Fruit fly (Drosophila melanogaster) whole organism, wandering third instar larva: ENCODE data around the gene CG9921.

Experiments used
- GATAd ChIP-seq: sonication (Bioruptor generic); optimal IDR thresholded peaks from 2 replicates; lab custom pipeline; 2016; ENCODE audit warnings: missing biosample characterization, missing genetic modification characterization
- Mio ChIP-seq: sonication (Bioruptor generic); optimal IDR thresholded peaks from 2 replicates; lab custom pipeline; 2016; ENCODE audit warnings: missing biosample characterization, missing genetic modification characterization
- Vsx2 ChIP-seq: fragments of 200-300, 225-300 bp; sonication (Bioruptor generic); optimal IDR thresholded peaks from 2 replicates; lab custom pipeline; 2018; ENCODE audit warnings: missing biosample characterization, missing genetic modification characterization; ENCODE audit not compliant: partially characterized antibody
- br ChIP-seq: fragments of 200-800 bp; sonication (Bioruptor generic); optimal IDR thresholded peaks from 2 replicates; lab custom pipeline; 2016; ENCODE audit warnings: missing biosample characterization, missing genetic modification characterization
- dsf ChIP-seq: sonication (Bioruptor generic); optimal IDR thresholded peaks from 2 replicates; lab custom pipeline; 2016; ENCODE audit warnings: missing biosample characterization, missing genetic modification characterization, borderline replicate concordance
- sv ChIP-seq: fragments of 200-800 bp; sonication (Bioruptor generic); optimal IDR thresholded peaks from 3 replicates; lab custom pipeline; 2016; ENCODE audit warnings: missing biosample characterization, missing genetic modification characterization
- tai ChIP-seq: sonication (Bioruptor generic); optimal IDR thresholded peaks from 2 replicates; lab custom pipeline; 2016; ENCODE audit warnings: missing biosample characterization, missing genetic modification characterization

DNA sequence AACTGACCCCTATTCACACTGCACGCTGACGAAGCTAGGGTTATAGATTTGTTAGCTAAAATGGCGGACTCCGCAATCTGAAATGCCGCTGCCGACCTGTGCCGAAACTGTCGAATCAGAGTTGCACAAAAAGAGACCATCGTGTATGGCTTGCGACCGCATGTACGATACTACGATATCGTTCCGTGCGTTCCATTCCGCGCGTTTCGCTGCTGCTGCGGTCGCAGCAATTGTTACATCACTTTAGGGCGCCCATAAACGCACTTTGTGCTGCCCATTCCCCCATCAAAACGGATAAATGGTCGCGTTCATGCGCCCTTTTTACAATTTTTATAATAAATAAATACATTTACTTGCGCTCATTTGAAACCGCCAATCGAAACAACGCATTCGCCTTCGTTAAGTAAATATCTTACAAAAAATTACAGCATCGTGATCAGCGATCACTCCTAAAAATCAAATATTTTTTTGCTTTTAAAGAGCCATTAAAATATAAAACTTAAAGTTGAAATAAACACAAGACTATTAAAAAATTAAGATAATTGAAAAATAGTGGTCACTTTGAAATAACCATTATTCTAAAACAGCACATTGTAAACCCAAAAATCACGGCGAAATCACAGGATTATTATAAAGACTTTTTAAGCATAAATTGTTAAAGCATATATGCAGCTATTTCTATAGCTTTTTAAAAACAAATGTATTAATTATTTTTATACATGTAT, 13.0 kb downstream of the CG9921 start, which contains the start of gene Cyp1:
- TF ChIP-seq GATAd (GFP tag; lab: Kevin White, UChicago) (no peak), Vsx2 (no peak), br (GFP tag; lab: Kevin White, UChicago) (no peak), dsf (GFP tag; lab: Kevin White, UChicago) (no peak), Mio (GFP tag; lab: Kevin White, UChicago) (no peak), tai (GFP tag; lab: Kevin White, UChicago) (no peak), sv (GFP tag; lab: Kevin White, UChicago) (no peak)
